Fruit fly (Drosophila melanogaster): ENCODE data around the gene Flacc.

DNA sequence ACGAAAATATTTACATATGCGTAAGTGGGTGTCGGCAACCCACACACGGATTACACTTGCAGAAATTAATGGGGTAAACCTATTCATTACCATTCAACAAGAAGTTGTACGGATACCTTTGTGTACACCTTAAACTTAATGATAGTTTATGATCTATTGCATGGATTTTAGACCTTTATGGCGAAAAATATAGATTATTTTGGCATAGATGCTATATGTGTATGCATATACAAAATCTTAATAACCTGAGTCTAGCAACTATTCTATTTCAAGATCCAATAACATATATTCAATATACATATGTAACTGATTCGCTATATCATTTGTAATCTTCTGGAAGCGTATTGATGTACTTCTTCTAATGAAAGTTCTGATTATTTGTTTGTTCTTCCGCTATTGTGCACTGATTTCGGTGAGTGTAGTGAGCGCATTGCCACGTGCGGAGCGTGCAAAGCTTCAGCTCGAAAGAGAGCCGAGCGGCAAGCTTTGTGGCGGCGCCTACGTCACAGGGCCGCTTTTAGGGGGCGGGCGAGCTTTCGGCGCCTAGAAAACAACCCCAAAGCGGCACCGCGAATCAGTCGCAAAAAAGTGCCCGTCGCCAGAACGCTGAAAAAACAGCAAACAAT is 6.5 kb upstream of the Flacc start, which contains the start of gene CG7378:
- TF ChIP-seq Gug (GFP tag; IDR thresholded peaks at IDR 0.05) = no peak
- no peak for TF ChIP-seq CG11085 (GFP tag; IDR thresholded peaks at IDR 0.05)
- no peak for TF ChIP-seq ranshi (GFP tag; IDR thresholded peaks at IDR 0.05)
- TF ChIP-seq vnd (GFP tag; IDR thresholded peaks at IDR 0.05; ENCODE audit: partially characterized antibody) = no peak
- no peak for TF ChIP-seq ssp (GFP tag; IDR thresholded peaks at IDR 0.05)
- TF ChIP-seq h (optimal IDR thresholded peaks at IDR 0.05) = no peak
- peak; percentile 21 for TF ChIP-seq CG4820 (GFP tag; optimal IDR thresholded peaks at IDR 0.05)
- peak; percentile 26 for TF ChIP-seq CG10543 (GFP tag; optimal IDR thresholded peaks at IDR 0.05)
- no peak for TF ChIP-seq shn (GFP tag; optimal IDR thresholded peaks at IDR 0.05)
- TF ChIP-seq stc (GFP tag; IDR thresholded peaks at IDR 0.05) = no peak
- TF ChIP-seq Usf (GFP tag; optimal IDR thresholded peaks at IDR 0.05) = no peak
